Worm (Caenorhabditis elegans) whole organism, L4 larva: ENCODE measurements around the gene F58E2.3.

Source experiments
- ama-1 ChIP-seq: fragments of 150-350 bp; optimal IDR thresholded peaks from 2 replicates; lab custom pipeline; 2014; ENCODE audit warnings: inconsistent platforms, mixed read lengths
- ceh-32 ChIP-seq: sonication (generic microtip); optimal IDR thresholded peaks from 2 replicates; lab custom pipeline; 2016; ENCODE audit warnings: mild to moderate bottlenecking, missing genetic modification characterization, missing compliant biosample characterization; ENCODE audit not compliant: poor library complexity
- dmd-9 ChIP-seq: fragments of 200-800 bp; sonication (Bioruptor generic); IDR thresholded peaks from 2 replicates; pipeline ENCODE4 v1.3.6; 2022; ENCODE audit warnings: missing genetic modification reagents, missing genetic modification characterization, missing compliant biosample characterization
- egl-43 ChIP-seq: fragments of 200-800 bp; sonication (Bioruptor generic); IDR thresholded peaks from 2 replicates; pipeline ENCODE4 v1.3.6; 2022; ENCODE audit warnings: missing genetic modification reagents, missing genetic modification characterization, missing compliant biosample characterization
- fkh-10 ChIP-seq: fragments of 150-350 bp; optimal IDR thresholded peaks from 2 replicates; lab custom pipeline; 2014; ENCODE audit warnings: missing biosample characterization, missing genetic modification reagents, missing genetic modification characterization
- jun-1 ChIP-seq: fragments of 150-350 bp; optimal IDR thresholded peaks from 2 replicates; lab custom pipeline; 2014; ENCODE audit warnings: missing biosample characterization, missing genetic modification reagents, missing genetic modification characterization
- nhr-25 ChIP-seq: sonication (generic microtip); optimal IDR thresholded peaks from 2 replicates; lab custom pipeline; 2017; ENCODE audit warnings: missing genetic modification characterization, mild to moderate bottlenecking, missing compliant biosample characterization, antibody characterized with exemption, moderate library complexity, borderline replicate concordance; ENCODE audit not compliant: insufficient read depth
- skn-1 ChIP-seq: fragments of 150-350 bp; optimal IDR thresholded peaks from 2 replicates; lab custom pipeline; 2014; ENCODE audit warnings: missing biosample characterization, missing genetic modification characterization
- zag-1 ChIP-seq: fragments of 150-350 bp; optimal IDR thresholded peaks from 2 replicates; lab custom pipeline; 2014; ENCODE audit warnings: missing biosample characterization, missing genetic modification characterization
- zfp-2 ChIP-seq: sonication (generic microtip); optimal IDR thresholded peaks from 2 replicates; lab custom pipeline; 2016; ENCODE audit warnings: mild to moderate bottlenecking, missing genetic modification characterization, missing compliant biosample characterization

DNA sequence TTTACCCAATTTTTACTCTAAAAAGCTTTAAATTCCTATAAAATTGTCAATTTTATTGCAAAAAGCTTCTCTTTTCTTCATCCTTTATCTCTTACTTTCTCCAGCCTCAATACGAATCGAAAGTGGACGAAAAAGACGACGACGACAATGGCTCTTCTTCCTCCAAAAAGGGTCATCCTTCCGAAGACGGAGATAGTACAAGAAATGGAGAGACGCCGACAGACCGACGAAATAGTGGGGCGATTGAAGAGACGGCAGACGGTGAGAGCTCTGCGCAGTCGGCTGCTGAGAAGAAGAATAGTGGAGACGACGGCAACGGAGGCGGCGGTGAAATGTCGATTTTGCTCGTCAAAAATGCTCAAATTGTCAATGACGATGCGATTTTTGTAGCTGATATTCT is 52.1 kb downstream of the F58E2.3 start:
- TF ChIP-seq zag-1 (tag; lab: Kevin White, UChicago) (no peak), skn-1 (tag; lab: Kevin White, UChicago) (no peak), ceh-32 (tag; lab: Kevin White, UChicago) (no peak), nhr-25 (no peak), ama-1 (lab: Kevin White, UChicago) (no peak), egl-43 (GFP tag; lab: Robert Waterston, UW) (no peak), zfp-2 (no peak), fkh-10 (peak; percentile 33), dmd-9 (GFP tag; lab: Robert Waterston, UW) (no peak), jun-1 (tag; lab: Kevin White, UChicago) (no peak)
